Worm (Caenorhabditis elegans): Measurements from ENCODE around the gene noa-1.

DNA sequence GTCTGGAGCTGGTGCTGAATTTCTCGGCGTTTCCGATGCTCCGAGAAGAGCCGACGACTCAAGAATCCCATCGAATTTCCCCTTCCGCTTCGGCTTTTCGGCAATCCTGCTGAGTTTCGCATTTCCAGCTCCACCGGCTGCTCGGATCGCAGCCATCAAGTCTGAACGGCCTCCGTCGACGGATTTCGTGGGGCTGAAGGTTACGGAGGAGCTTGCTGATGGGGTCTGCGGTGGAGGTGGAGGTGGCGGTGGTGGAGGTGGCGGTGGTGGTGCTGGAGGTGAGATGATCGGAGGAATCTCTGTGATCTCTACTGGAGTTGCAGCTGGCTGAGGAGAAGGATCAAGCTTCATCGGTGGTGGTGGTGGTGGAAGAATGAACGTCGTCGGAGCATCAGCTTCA is 2.1 kb upstream of the noa-1 start:
- TF ChIP-seq ztf-23 (GFP tag; IDR thresholded peaks at IDR 0.05): no peak
- no peak for TF ChIP-seq tab-1 (GFP tag; IDR thresholded peaks at IDR 0.05)
- TF ChIP-seq flt-1 (GFP tag; IDR thresholded peaks at IDR 0.05): no peak
- no peak for TF ChIP-seq ztf-29 (GFP tag; IDR thresholded peaks at IDR 0.05)
- no peak for TF ChIP-seq med-1 (GFP tag; optimal IDR thresholded peaks at IDR 0.05; ENCODE audit: insufficient read depth)
- no peak for TF ChIP-seq cog-1 (tag; optimal IDR thresholded peaks at IDR 0.05)
